Worm (Caenorhabditis elegans): ENCODE results near the gene K12H4.3.

DNA sequence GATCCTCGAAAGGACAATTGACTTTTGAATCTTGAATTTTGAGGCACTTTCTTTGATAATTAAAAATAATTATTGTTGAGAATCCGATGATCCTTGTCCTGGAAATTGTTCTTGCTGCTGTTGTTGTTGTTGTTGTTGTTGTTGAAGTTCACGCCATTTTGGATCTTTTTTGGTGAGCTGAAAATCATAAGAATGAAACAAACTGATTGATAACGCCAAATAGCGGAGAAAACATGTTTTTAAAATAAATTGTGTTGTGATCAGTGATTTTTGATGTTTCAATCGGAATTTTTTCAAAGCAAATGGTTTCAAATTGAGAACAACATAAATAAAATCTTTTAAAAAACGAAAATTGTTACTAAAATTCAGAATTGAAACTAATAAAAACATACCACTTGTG, 28.8 kb upstream of the K12H4.3 start:
- TF ChIP-seq nhr-12 (tag; optimal IDR thresholded peaks at IDR 0.05) (no peak), unc-62 (GFP tag; optimal IDR thresholded peaks at IDR 0.05) (no peak), mdl-1 (tag; optimal IDR thresholded peaks at IDR 0.05) (no peak), nhr-77 (tag; optimal IDR thresholded peaks at IDR 0.05) (no peak), jun-1 (tag; optimal IDR thresholded peaks at IDR 0.05) (no peak), nhr-28 (tag; optimal IDR thresholded peaks at IDR 0.05) (no peak), tbx-2 (tag; optimal IDR thresholded peaks at IDR 0.05) (no peak), pha-4 (tag; optimal IDR thresholded peaks at IDR 0.05) (no peak), fkh-10 (GFP tag; optimal IDR thresholded peaks at IDR 0.05) (no peak), fos-1 (tag; optimal IDR thresholded peaks at IDR 0.05) (no peak), ztf-4 (tag; optimal IDR thresholded peaks at IDR 0.05) (no peak), pqm-1 (tag; optimal IDR thresholded peaks at IDR 0.05) (no peak)

Data from whole organism, L3 larva.